Fruit fly (Drosophila melanogaster) whole organism, pupa: ENCODE results near the gene S-Lap1.

Source experiments
- CG10348 ChIP-seq: fragments of 200-800 bp; sonication (Bioruptor generic); IDR thresholded peaks from 2 replicates; pipeline ENCODE4 v1.3.6; 2022; ENCODE audit warnings: missing biosample characterization, missing genetic modification characterization
- CG12605 ChIP-seq: fragments of 200-800 bp; sonication (Bioruptor generic); IDR thresholded peaks from 2 replicates; pipeline ENCODE4 v1.3.6; 2022; ENCODE audit warnings: missing biosample characterization, missing genetic modification characterization
- CG13204 ChIP-seq: fragments of 200-800 bp; sonication (Bioruptor generic); optimal IDR thresholded peaks from 2 replicates; lab custom pipeline; 2018; ENCODE audit warnings: missing biosample characterization, mild to moderate bottlenecking, missing genetic modification characterization, moderate library complexity
- CG14655 ChIP-seq: fragments of 200-800 bp; sonication (Bioruptor generic); optimal IDR thresholded peaks from 3 replicates; lab custom pipeline; 2017; ENCODE audit warnings: mild to moderate bottlenecking, missing biosample characterization, missing genetic modification reagents, missing genetic modification characterization
- CG15710 ChIP-seq: fragments of 200-800 bp; sonication (Bioruptor generic); optimal IDR thresholded peaks from 2 replicates; lab custom pipeline; 2018; ENCODE audit warnings: missing biosample characterization, mild to moderate bottlenecking, missing genetic modification characterization, moderate library complexity
- CG17806 ChIP-seq: fragments of 200-800 bp; sonication (Bioruptor generic); optimal IDR thresholded peaks from 2 replicates; lab custom pipeline; 2018; ENCODE audit warnings: missing biosample characterization, mild to moderate bottlenecking, missing genetic modification characterization, moderate library complexity
- CG8301 ChIP-seq: fragments of 200-800 bp; sonication (Bioruptor generic); optimal IDR thresholded peaks from 2 replicates; lab custom pipeline; 2018; ENCODE audit warnings: missing biosample characterization, mild to moderate bottlenecking, missing genetic modification characterization
- D1 ChIP-seq: fragments of 200-800 bp; sonication (Bioruptor generic); optimal IDR thresholded peaks from 2 replicates; lab custom pipeline; 2018; ENCODE audit warnings: missing biosample characterization, mild to moderate bottlenecking, missing genetic modification characterization, moderate library complexity
- Ets98B ChIP-seq: fragments of 200-800 bp; sonication (Bioruptor generic); IDR thresholded peaks from 2 replicates; pipeline ENCODE4 v1.3.6; 2022; ENCODE audit warnings: missing biosample characterization, missing genetic modification characterization
- Pif1A ChIP-seq: fragments of 200-800 bp; sonication (Bioruptor generic); optimal IDR thresholded peaks from 3 replicates; lab custom pipeline; 2016; ENCODE audit warnings: missing biosample characterization, missing genetic modification characterization
- Pif1B ChIP-seq: fragments of 200-800 bp; sonication (Bioruptor generic); optimal IDR thresholded peaks from 3 replicates; lab custom pipeline; 2016; ENCODE audit warnings: missing biosample characterization, missing genetic modification characterization
- gl ChIP-seq: fragments of 200-800 bp; sonication (Bioruptor generic); optimal IDR thresholded peaks from 2 replicates; lab custom pipeline; 2018; ENCODE audit warnings: missing biosample characterization, mild to moderate bottlenecking, missing genetic modification characterization

- TF ChIP-seq CG12605 (GFP tag; lab: Robert Waterston, UW) (no peak), Pif1A (peak; percentile 87), gl (tag; lab: Kevin White, UChicago) (no peak), CG14655 (GFP tag; lab: Kevin White, UChicago) (no peak), Pif1B (GFP tag; lab: Kevin White, UChicago) (peak; percentile 90), CG8301 (no peak), CG17806 (tag; lab: Kevin White, UChicago) (peak; percentile 51), CG13204 (GFP tag; lab: Kevin White, UChicago) (no peak), CG15710 (tag; lab: Kevin White, UChicago) (peak; percentile 89), D1 (tag; lab: Kevin White, UChicago) (peak; percentile 29), CG10348 (GFP tag; lab: Robert Waterston, UW) (no peak), Ets98B (no peak)
Observed at dm6 chr3L:8656725-8657428, 39.8 kb downstream of the S-Lap1 start.
